Fruit fly (Drosophila melanogaster) whole organism, embryonic: ENCODE data around the gene Hrs.

Experiments
- Abd-B ChIP-seq: fragments of 200-800 bp; sonication (Bioruptor generic); optimal IDR thresholded peaks from 2 replicates; lab custom pipeline; 2018; ENCODE audit warnings: missing biosample characterization, mild to moderate bottlenecking, missing genetic modification characterization, moderate library complexity
- CG10565 ChIP-seq: fragments of 200-800 bp; sonication (Bioruptor generic); optimal IDR thresholded peaks from 3 replicates; lab custom pipeline; 2016; ENCODE audit warnings: missing biosample characterization, mild to moderate bottlenecking, missing genetic modification characterization
- CG10979 ChIP-seq: fragments of 200-800 bp; sonication (Bioruptor generic); optimal IDR thresholded peaks from 2 replicates; lab custom pipeline; 2018; ENCODE audit warnings: missing biosample characterization, mild to moderate bottlenecking, missing genetic modification characterization, moderate library complexity
- CG11695 ChIP-seq: fragments of 200-800 bp; sonication (Bioruptor generic); IDR thresholded peaks from 3 replicates; pipeline ENCODE4 v1.3.6; 2022; ENCODE audit warnings: missing biosample characterization, missing genetic modification characterization
- CG14014 ChIP-seq: fragments of 200-800 bp; sonication (Bioruptor generic); IDR thresholded peaks from 2 replicates; pipeline ENCODE4 v1.3.6; 2022; ENCODE audit warnings: missing biosample characterization, missing genetic modification characterization
- CG1647 ChIP-seq: fragments of 200-800 bp; sonication (Bioruptor generic); optimal IDR thresholded peaks from 3 replicates; lab custom pipeline; 2016; ENCODE audit warnings: missing biosample characterization, missing genetic modification characterization
- CG17186 ChIP-seq: fragments of 200-800 bp; sonication (Bioruptor generic); optimal IDR thresholded peaks from 3 replicates; lab custom pipeline; 2017; ENCODE audit warnings: missing biosample characterization, missing genetic modification reagents, missing genetic modification characterization
- CG2712 ChIP-seq: fragments of 200-800 bp; optimal IDR thresholded peaks from 3 replicates; lab custom pipeline; 2019; ENCODE audit warnings: missing biosample characterization, mild to moderate bottlenecking, missing genetic modification characterization, moderate library complexity
- CG30431 ChIP-seq: fragments of 200-800 bp; sonication (Bioruptor generic); optimal IDR thresholded peaks from 2 replicates; lab custom pipeline; 2017; ENCODE audit warnings: missing biosample characterization, missing genetic modification characterization
- CG31365 ChIP-seq: fragments of 200-800 bp; sonication (Bioruptor generic); optimal IDR thresholded peaks from 2 replicates; lab custom pipeline; 2018; ENCODE audit warnings: missing biosample characterization, mild to moderate bottlenecking, missing genetic modification characterization
- CG34376 ChIP-seq: fragments of 200-800 bp; sonication (Bioruptor generic); optimal IDR thresholded peaks from 2 replicates; lab custom pipeline; 2018; ENCODE audit warnings: missing biosample characterization, mild to moderate bottlenecking, missing genetic modification characterization
- CG3726 ChIP-seq: fragments of 200-800 bp; sonication (Bioruptor generic); IDR thresholded peaks from 3 replicates; pipeline ENCODE4, ENCODE4 v1.3.6; 2022; ENCODE audit warnings: missing biosample characterization, missing genetic modification characterization
- CG8765 ChIP-seq: fragments of 200-800 bp; sonication (Bioruptor generic); IDR thresholded peaks from 2 replicates; pipeline ENCODE4 v1.3.6; 2022; ENCODE audit warnings: missing biosample characterization, missing genetic modification characterization
- CG9876 ChIP-seq: fragments of 200-800 bp; sonication (Bioruptor generic); optimal IDR thresholded peaks from 2 replicates; lab custom pipeline; 2016; ENCODE audit warnings: missing biosample characterization, missing genetic modification characterization
- Chrac-16 ChIP-seq: fragments of 200-800 bp; sonication (Bioruptor generic); optimal IDR thresholded peaks from 3 replicates; lab custom pipeline; 2016; ENCODE audit warnings: missing biosample characterization, missing genetic modification characterization
- D19B ChIP-seq: fragments of 200-800 bp; sonication (Bioruptor generic); optimal IDR thresholded peaks from 2 replicates; lab custom pipeline; 2017; ENCODE audit warnings: missing biosample characterization, mild to moderate bottlenecking, missing genetic modification characterization
- Dek ChIP-seq: fragments of 200-800 bp; sonication (Bioruptor generic); optimal IDR thresholded peaks from 3 replicates; lab custom pipeline; 2019; ENCODE audit warnings: missing biosample characterization, mild to moderate bottlenecking, missing genetic modification characterization, moderate library complexity
- Doc2 ChIP-seq: fragments of 200-800 bp; sonication (Bioruptor generic); IDR thresholded peaks from 2 replicates; pipeline ENCODE4 v1.3.6; 2022; ENCODE audit warnings: missing biosample characterization, missing genetic modification characterization
- HLH3B ChIP-seq: fragments of 200-800 bp; sonication (Bioruptor generic); IDR thresholded peaks from 2 replicates; pipeline ENCODE4 v1.3.6; 2022; ENCODE audit warnings: missing biosample characterization, missing genetic modification characterization
- Hr78 ChIP-seq, 2 experiments: fragments of 200-800 bp in 1 of 2; fragments of >200 bp in 1 of 2; sonication (Bioruptor generic) in 1 of 2; optimal IDR thresholded peaks; 2 replicates each; lab custom pipeline; 2017 to 2019; ENCODE audit warnings: missing biosample characterization in 2 of 2, missing genetic modification characterization in 2 of 2, mild to moderate bottlenecking in 1 of 2, moderate library complexity in 1 of 2
- Lpt ChIP-seq: fragments of >200 bp; optimal IDR thresholded peaks from 2 replicates; lab custom pipeline; 2018; ENCODE audit warnings: missing biosample characterization, missing genetic modification characterization
- Opbp ChIP-seq: fragments of 200-800 bp; sonication (Bioruptor generic); IDR thresholded peaks from 3 replicates; pipeline ENCODE4 v1.3.6; 2022; ENCODE audit warnings: missing biosample characterization, missing genetic modification characterization; ENCODE audit not compliant: partially characterized antibody
- PHDP ChIP-seq: fragments of 200-800 bp; sonication (Bioruptor generic); optimal IDR thresholded peaks from 3 replicates; lab custom pipeline; 2018; ENCODE audit warnings: missing biosample characterization, mild to moderate bottlenecking, missing genetic modification characterization, moderate library complexity
- Sin3A ChIP-seq: fragments of >200 bp; optimal IDR thresholded peaks from 2 replicates; lab custom pipeline; 2018
- Six4 ChIP-seq: fragments of 200-800 bp; sonication (Bioruptor generic); optimal IDR thresholded peaks from 2 replicates; lab custom pipeline; 2016; ENCODE audit warnings: missing biosample characterization, missing genetic modification characterization
- Sry-δ ChIP-seq: fragments of 200-800 bp; sonication (Bioruptor generic); optimal IDR thresholded peaks from 2 replicates; lab custom pipeline; 2016; ENCODE audit warnings: missing biosample characterization, missing genetic modification characterization
- bcd ChIP-seq: fragments of 200-800 bp; sonication (Bioruptor generic); optimal IDR thresholded peaks from 2 replicates; lab custom pipeline; 2017; ENCODE audit warnings: missing biosample characterization, mild to moderate bottlenecking, missing genetic modification characterization
- cato ChIP-seq: fragments of 200-800 bp; sonication (Bioruptor generic); optimal IDR thresholded peaks from 2 replicates; lab custom pipeline; 2016; ENCODE audit warnings: missing biosample characterization, missing genetic modification characterization, borderline replicate concordance
- chm ChIP-seq: fragments of 200-800 bp; sonication (Bioruptor generic); IDR thresholded peaks from 2 replicates; pipeline ENCODE4 v1.3.6; 2022; ENCODE audit warnings: missing biosample characterization, missing genetic modification characterization
- ci ChIP-seq: fragments of 200-800 bp; sonication (Bioruptor generic); IDR thresholded peaks from 3 replicates; pipeline ENCODE4 v1.3.6; 2022; ENCODE audit warnings: missing biosample characterization, missing genetic modification characterization
- danr ChIP-seq: fragments of 200-800 bp; sonication (Bioruptor generic); IDR thresholded peaks from 2 replicates; pipeline ENCODE4 v1.3.6; 2022; ENCODE audit warnings: missing biosample characterization, missing genetic modification characterization
- ems ChIP-seq: fragments of 200-800 bp; sonication (Bioruptor generic); optimal IDR thresholded peaks from 3 replicates; lab custom pipeline; 2016; ENCODE audit warnings: missing biosample characterization, missing genetic modification characterization
- eve ChIP-seq, 2 experiments: fragments of >200 bp; optimal IDR thresholded peaks; 2 replicates each; lab custom pipeline; 2017; ENCODE audit warnings: missing biosample characterization in 2 of 2, missing genetic modification characterization in 2 of 2
- eyg ChIP-seq: fragments of 200-800 bp; sonication (Bioruptor generic); optimal IDR thresholded peaks from 3 replicates; lab custom pipeline; 2016; ENCODE audit warnings: missing biosample characterization, missing genetic modification characterization
- fd96Cb ChIP-seq: fragments of 200-800 bp; sonication (Bioruptor generic); optimal IDR thresholded peaks from 2 replicates; lab custom pipeline; 2018; ENCODE audit warnings: missing biosample characterization, mild to moderate bottlenecking, missing genetic modification characterization, moderate library complexity
- fru ChIP-seq: fragments of >200 bp; optimal IDR thresholded peaks from 2 replicates; lab custom pipeline; 2017
- gce ChIP-seq: fragments of 200-800 bp; sonication (Bioruptor generic); IDR thresholded peaks from 3 replicates; pipeline ENCODE4 v1.3.6; 2022; ENCODE audit warnings: missing biosample characterization, missing genetic modification characterization
- gem ChIP-seq: fragments of 200-800 bp; sonication (Bioruptor generic); optimal IDR thresholded peaks from 2 replicates; lab custom pipeline; 2019; ENCODE audit warnings: missing biosample characterization, mild to moderate bottlenecking, missing genetic modification characterization, moderate library complexity
- gfzf ChIP-seq: fragments of 200-800 bp; sonication (Bioruptor generic); optimal IDR thresholded peaks from 2 replicates; lab custom pipeline; 2016; ENCODE audit warnings: missing biosample characterization, mild to moderate bottlenecking, missing genetic modification characterization, moderate library complexity
- grn ChIP-seq: fragments of 200-800 bp; sonication (Bioruptor generic); optimal IDR thresholded peaks from 3 replicates; lab custom pipeline; 2017; ENCODE audit warnings: missing biosample characterization, missing genetic modification characterization
- gro ChIP-seq: fragments of 200-800 bp; sonication (Bioruptor generic); optimal IDR thresholded peaks from 2 replicates; lab custom pipeline; 2016; ENCODE audit warnings: missing biosample characterization, missing genetic modification characterization
- h ChIP-seq: fragments of >200 bp; optimal IDR thresholded peaks from 2 replicates; lab custom pipeline; 2017
- ind ChIP-seq: fragments of 200-800 bp; sonication (Bioruptor generic); optimal IDR thresholded peaks from 3 replicates; lab custom pipeline; 2016; ENCODE audit warnings: missing biosample characterization, missing genetic modification characterization
- ken ChIP-seq: fragments of 200-800 bp; sonication (Bioruptor generic); IDR thresholded peaks from 3 replicates; pipeline ENCODE4 v1.3.6; 2022; ENCODE audit warnings: missing biosample characterization, missing genetic modification characterization
- nerfin-1 ChIP-seq: fragments of 200-800 bp; sonication (Bioruptor generic); optimal IDR thresholded peaks from 3 replicates; lab custom pipeline; 2019; ENCODE audit warnings: missing biosample characterization, mild to moderate bottlenecking, missing genetic modification characterization, moderate library complexity
- nerfin-2 ChIP-seq: fragments of 200-800 bp; sonication (Bioruptor generic); IDR thresholded peaks from 2 replicates; pipeline ENCODE4 v1.3.6; 2022; ENCODE audit warnings: missing biosample characterization, missing genetic modification characterization; ENCODE audit not compliant: partially characterized antibody
- peb ChIP-seq: fragments of 200-800 bp; sonication (Bioruptor generic); IDR thresholded peaks from 2 replicates; pipeline ENCODE4 v1.3.6; 2022; ENCODE audit warnings: missing biosample characterization, missing genetic modification characterization
- phol ChIP-seq: fragments of 200-800 bp; sonication (Bioruptor generic); optimal IDR thresholded peaks from 3 replicates; lab custom pipeline; 2018; ENCODE audit warnings: missing biosample characterization, mild to moderate bottlenecking, missing genetic modification characterization, moderate library complexity
- salm ChIP-seq: fragments of 200-800 bp; sonication (Bioruptor generic); optimal IDR thresholded peaks from 2 replicates; lab custom pipeline; 2018; ENCODE audit warnings: missing biosample characterization, mild to moderate bottlenecking, missing genetic modification characterization
- sna ChIP-seq: fragments of 200-800 bp; sonication (Bioruptor generic); IDR thresholded peaks from 2 replicates; pipeline ENCODE4 v1.3.6; 2022; ENCODE audit warnings: missing biosample characterization, missing genetic modification characterization; ENCODE audit not compliant: partially characterized antibody
- tx ChIP-seq: fragments of 200-800 bp; sonication (Bioruptor generic); optimal IDR thresholded peaks from 2 replicates; lab custom pipeline; 2016; ENCODE audit warnings: missing biosample characterization, missing genetic modification characterization

Gene Hrs

DNA sequence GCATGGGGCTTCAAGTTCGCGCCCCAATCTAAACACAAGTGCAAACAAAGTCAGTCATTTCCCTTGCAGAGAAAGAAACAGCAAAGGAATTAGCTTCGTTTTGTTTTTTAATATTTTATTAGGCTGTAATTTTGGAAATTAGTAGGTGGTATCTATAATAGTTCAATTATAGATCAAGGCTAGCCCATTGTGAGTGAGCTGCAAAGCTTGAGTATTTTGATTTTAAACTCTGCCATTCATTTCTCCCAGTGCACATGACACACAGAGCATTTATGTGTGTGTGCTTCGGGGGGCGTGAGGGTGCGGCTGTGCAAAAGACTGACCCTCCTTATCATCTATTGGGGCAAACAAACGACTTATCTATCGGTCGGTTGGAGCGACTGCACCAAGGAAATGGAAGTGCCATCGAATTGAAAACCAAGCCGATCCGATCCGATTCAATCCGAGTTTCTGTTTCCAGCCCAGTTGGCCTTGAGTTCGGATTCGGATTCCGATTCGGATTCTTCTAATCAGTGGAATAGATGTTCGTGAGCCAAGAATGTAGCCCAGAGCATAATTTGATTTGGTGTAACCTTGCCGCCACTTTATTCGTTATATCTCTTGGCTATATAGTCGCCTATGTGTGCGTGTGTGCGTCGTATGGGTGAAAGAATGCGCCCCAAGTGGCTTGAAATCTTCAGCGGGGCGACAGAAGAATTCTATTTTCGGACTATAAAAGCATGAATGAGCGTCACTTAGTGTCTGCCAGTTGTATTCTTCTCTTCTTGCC, 8.2 kb upstream of the Hrs start (continued):
- TF ChIP-seq gce: 0 out of 3 replicates have a peak, but pooled peaks have one; percentile 34
- no peak for TF ChIP-seq tx (GFP tag; lab: Kevin White, UChicago)
- TF ChIP-seq ci: no peak
- peak; percentile 27 for TF ChIP-seq HLH3B
- no peak for TF ChIP-seq CG31365 (tag; lab: Kevin White, UChicago)
- no peak for TF ChIP-seq chm (GFP tag; lab: Robert Waterston, UW)
- no peak for TF ChIP-seq PHDP (tag; lab: Kevin White, UChicago)
- no peak for TF ChIP-seq CG17186 (GFP tag; lab: Kevin White, UChicago)
- TF ChIP-seq Chrac-16 (GFP tag; lab: Kevin White, UChicago): no peak
- no peak for TF ChIP-seq peb
- no peak for TF ChIP-seq Dek (tag; lab: Kevin White, UChicago)
- peak; percentile 39 for TF ChIP-seq phol (tag; lab: Kevin White, UChicago)
- no peak for TF ChIP-seq ken
- TF ChIP-seq Abd-B (GFP tag; lab: Kevin White, UChicago): peak; percentile 7
- TF ChIP-seq CG34376 (GFP tag; lab: Kevin White, UChicago): peak; percentile 38
- TF ChIP-seq fru (lab: Kevin White, UChicago): no peak
- TF ChIP-seq eyg (GFP tag; lab: Kevin White, UChicago): peak; percentile 9
- TF ChIP-seq danr (GFP tag; lab: Robert Waterston, UW): no peak; the same call in 1 of the 2 replicates
- no peak for TF ChIP-seq CG8765 (GFP tag; lab: Robert Waterston, UW)
- TF ChIP-seq gem (tag; lab: Kevin White, UChicago): peak; percentile 56
- peak; percentile 60 for TF ChIP-seq CG2712
- no peak for TF ChIP-seq Doc2
- TF ChIP-seq h (lab: Kevin White, UChicago): no peak
- peak; percentile 80 for TF ChIP-seq CG14014 (GFP tag; lab: Robert Waterston, UW)
- TF ChIP-seq grn (GFP tag; lab: Kevin White, UChicago): no peak
- no peak for TF ChIP-seq CG10565 (GFP tag; lab: Kevin White, UChicago)
- TF ChIP-seq Hr78 (GFP tag; optimal IDR thresholded peaks at IDR 0.05; lab: Kevin White, UChicago): peak in 1 of 2 experiments; percentile 91
- no peak for TF ChIP-seq sna (GFP tag; lab: Robert Waterston, UW)
- no peak for TF ChIP-seq gro (GFP tag; lab: Kevin White, UChicago)
- 0 out of 3 replicates have a peak, but pooled peaks have one; percentile 41 for TF ChIP-seq CG11695 (GFP tag; lab: Robert Waterston, UW)
- TF ChIP-seq CG9876 (GFP tag; lab: Kevin White, UChicago): no peak
- no peak for TF ChIP-seq CG3726 (GFP tag; lab: Robert Waterston, UW)
- no peak for TF ChIP-seq eve (GFP tag; optimal IDR thresholded peaks at IDR 0.05; lab: Kevin White, UChicago)
- TF ChIP-seq gfzf: no peak
- TF ChIP-seq Opbp (GFP tag; lab: Robert Waterston, UW): no peak
- no peak for TF ChIP-seq nerfin-1 (tag; lab: Kevin White, UChicago)
- no peak for TF ChIP-seq D19B (GFP tag; lab: Kevin White, UChicago)
- no peak for TF ChIP-seq cato (GFP tag; lab: Kevin White, UChicago)
- no peak for TF ChIP-seq CG1647
- no peak for TF ChIP-seq salm (tag; lab: Kevin White, UChicago)
- peak; percentile 23 for TF ChIP-seq ems (GFP tag; lab: Kevin White, UChicago)
- TF ChIP-seq Sin3A (lab: Kevin White, UChicago): no peak
- TF ChIP-seq Sry-δ (GFP tag; lab: Kevin White, UChicago): no peak
- TF ChIP-seq CG10979: peak; percentile 38
- no peak for TF ChIP-seq CG30431 (GFP tag; lab: Kevin White, UChicago)
- no peak for TF ChIP-seq nerfin-2 (GFP tag; lab: Robert Waterston, UW)
- TF ChIP-seq Six4: peak; percentile 0
- TF ChIP-seq bcd (GFP tag; lab: Kevin White, UChicago): peak; percentile 6
- TF ChIP-seq fd96Cb (tag; lab: Kevin White, UChicago): peak; percentile 42
- TF ChIP-seq Lpt (GFP tag; lab: Kevin White, UChicago): no peak
- TF ChIP-seq ind: peak; percentile 40
